Worm (Caenorhabditis elegans) whole organism, L2 larva: Measurements from ENCODE around the gene srj-8.

Experiments
- elt-1 ChIP-seq: fragments of 150-350 bp; optimal IDR thresholded peaks from 2 replicates; lab custom pipeline; 2014; ENCODE audit warnings: missing biosample characterization, missing genetic modification characterization
- mab-5 ChIP-seq: fragments of 150-350 bp; optimal IDR thresholded peaks from 2 replicates; lab custom pipeline; 2014; ENCODE audit warnings: missing biosample characterization, missing genetic modification characterization
- nhr-11 ChIP-seq: fragments of 150-350 bp; optimal IDR thresholded peaks from 2 replicates; lab custom pipeline; 2014; ENCODE audit warnings: missing biosample characterization, missing genetic modification characterization
- nhr-23 ChIP-seq: fragments of 150-350 bp; optimal IDR thresholded peaks from 2 replicates; lab custom pipeline; 2014; ENCODE audit warnings: missing biosample characterization, missing genetic modification reagents, missing genetic modification characterization
- ztf-1 ChIP-seq: fragments of 200-800 bp; sonication (Bioruptor generic); conservative IDR thresholded peaks from 2 replicates; pipeline ENCODE4 v1.3.6; 2022; ENCODE audit warnings: missing genetic modification characterization, missing compliant biosample characterization
- ztf-11 ChIP-seq: sonication (generic microtip); optimal IDR thresholded peaks from 2 replicates; lab custom pipeline; 2017; ENCODE audit warnings: missing biosample characterization, missing genetic modification characterization

DNA sequence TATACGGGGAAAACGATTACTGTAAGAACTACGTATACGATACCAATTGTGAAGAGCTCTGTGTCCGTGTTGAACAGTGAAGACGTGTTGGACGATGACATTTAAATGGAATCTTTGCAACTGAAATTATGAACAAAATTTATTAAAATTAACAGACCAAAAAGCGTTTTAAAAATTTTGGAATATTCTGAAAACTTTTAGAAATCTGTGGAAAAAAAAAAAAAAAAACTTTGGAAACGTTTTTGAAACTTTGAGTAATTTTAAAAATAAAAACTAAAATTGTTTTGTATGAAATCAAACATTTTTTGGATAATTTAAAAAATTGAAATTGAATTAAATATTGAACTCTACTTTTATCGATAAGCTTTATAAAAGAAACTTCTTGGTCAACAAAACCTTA is 8.4 kb downstream of the srj-8 start, which contains the start of gene srt-63:
- TF ChIP-seq nhr-11: no peak
- no peak for TF ChIP-seq mab-5
- no peak for TF ChIP-seq nhr-23 (tag; lab: Kevin White, UChicago)
- TF ChIP-seq elt-1 (tag; lab: Kevin White, UChicago): no peak
- TF ChIP-seq ztf-11 (tag; lab: Kevin White, UChicago): no peak
- TF ChIP-seq ztf-1 (GFP tag; lab: Robert Waterston, UW): no peak
